Fruit fly (Drosophila melanogaster) Kc167 (cell line): Measurements from ENCODE around the gene CG12009.

Experiments
- Myc ChIP-seq: fragments of >200 bp; optimal IDR thresholded peaks from 2 replicates; lab custom pipeline; 2017; ENCODE audit warnings: missing external identifiers
- Sin3A ChIP-seq: fragments of >200 bp; optimal IDR thresholded peaks from 2 replicates; lab custom pipeline; 2018; ENCODE audit warnings: missing external identifiers
- h ChIP-seq: fragments of >200 bp; optimal IDR thresholded peaks from 3 replicates; lab custom pipeline; 2018; ENCODE audit warnings: missing external identifiers
- insv ChIP-seq: fragments of >200 bp; optimal IDR thresholded peaks from 3 replicates; lab custom pipeline; 2018; ENCODE audit warnings: missing external identifiers
- psq ChIP-seq: fragments of >200 bp; optimal IDR thresholded peaks from 2 replicates; lab custom pipeline; 2017; ENCODE audit warnings: missing external identifiers
- ttk ChIP-seq: sonication (Bioruptor generic); optimal IDR thresholded peaks from 2 replicates; lab custom pipeline; 2017; ENCODE audit warnings: missing external identifiers

Gene CG12009

dm6 chr3L:3344528-3344927 lies 53.3 kb downstream of the CG12009 start:
- TF ChIP-seq psq = no peak

- TF ChIP-seq Myc (no peak), ttk (lab: Kevin White, UChicago) (no peak), Sin3A (lab: Kevin White, UChicago) (no peak), h (lab: Kevin White, UChicago) (no peak), psq (no peak), insv (no peak)
Measured at dm6 chr3L:3346294-3346693, 55.0 kb downstream of the CG12009 start.
